Fruit fly (Drosophila melanogaster): Measurements from ENCODE around the gene SdhD.

SdhD gene

DNA sequence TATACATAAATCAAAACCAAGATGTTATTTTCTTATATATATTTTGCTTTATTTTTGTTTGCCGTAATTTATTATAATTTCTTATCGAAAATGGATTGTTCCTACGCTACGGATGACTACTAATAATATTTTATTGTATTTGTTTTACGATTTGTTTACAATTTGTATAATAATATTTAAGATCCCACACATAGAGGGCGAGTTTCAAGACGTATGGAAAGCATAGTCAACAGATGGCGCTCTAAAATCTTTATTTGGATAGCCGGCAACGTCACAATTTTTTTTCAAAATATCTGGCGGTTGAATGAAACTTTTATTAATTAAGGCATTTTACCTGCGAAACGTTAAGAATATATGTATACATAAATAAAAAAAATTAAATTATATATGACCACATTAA is 38.5 kb downstream of the SdhD start (continued):
- TF ChIP-seq unpg (GFP tag; optimal IDR thresholded peaks at IDR 0.05) (peak; percentile 23), kay (GFP tag; optimal IDR thresholded peaks at IDR 0.05) (peak; percentile 8), CG1529 (GFP tag; optimal IDR thresholded peaks at IDR 0.05) (no peak), CG17568 (GFP tag; optimal IDR thresholded peaks at IDR 0.05) (no peak), MBD-R2 (GFP tag; IDR thresholded peaks at IDR 0.05) (no peak), mam (GFP tag; optimal IDR thresholded peaks at IDR 0.05) (peak; percentile 19), repo (GFP tag; optimal IDR thresholded peaks at IDR 0.05) (no peak), CG4282 (GFP tag; optimal IDR thresholded peaks at IDR 0.05) (no peak), CG15601 (tag; optimal IDR thresholded peaks at IDR 0.05) (peak; percentile 52), HLH4C (GFP tag; IDR thresholded peaks at IDR 0.05; ENCODE audit: partially characterized antibody) (no peak), toy (GFP tag; IDR thresholded peaks at IDR 0.05) (no peak), emc (GFP tag; optimal IDR thresholded peaks at IDR 0.05) (no peak), B-H2 (GFP tag; optimal IDR thresholded peaks at IDR 0.05) (peak; percentile 72), crc (GFP tag; optimal IDR thresholded peaks at IDR 0.05) (no peak), HmgZ (tag; optimal IDR thresholded peaks at IDR 0.05) (peak; percentile 84), CTCF (GFP tag; optimal IDR thresholded peaks at IDR 0.05) (peak; percentile 98), CG4617 (GFP tag; optimal IDR thresholded peaks at IDR 0.05; ENCODE audit: borderline replicate concordance) (peak; percentile 7), Ets97D (GFP tag; optimal IDR thresholded peaks at IDR 0.05) (peak; percentile 2), CG17359 (tag; optimal IDR thresholded peaks at IDR 0.05) (peak; percentile 14), bigmax (GFP tag; optimal IDR thresholded peaks at IDR 0.05) (no peak), stwl (tag; optimal IDR thresholded peaks at IDR 0.05) (peak; percentile 77), CG15073 (GFP tag; optimal IDR thresholded peaks at IDR 0.05) (no peak), CG15514 (GFP tag; optimal IDR thresholded peaks at IDR 0.05) (peak; percentile 34), CG12219 (GFP tag; optimal IDR thresholded peaks at IDR 0.05) (no peak), Atf-2 (GFP tag; optimal IDR thresholded peaks at IDR 0.05) (no peak), GATAe (GFP tag; conservative IDR thresholded peaks at IDR 0.05) (no peak), CG13424 (tag; optimal IDR thresholded peaks at IDR 0.05) (peak; percentile 33), CG12769 (tag; optimal IDR thresholded peaks at IDR 0.05) (peak; percentile 24), CG10267 (tag; optimal IDR thresholded peaks at IDR 0.05) (peak; percentile 42), dpn (GFP tag; optimal IDR thresholded peaks at IDR 0.05) (peak in 1 of 2 experiments; percentile 57), Deaf1 (tag; optimal IDR thresholded peaks at IDR 0.05) (peak; percentile 0), ind (GFP tag; optimal IDR thresholded peaks at IDR 0.05) (peak; percentile 21), CG15269 (tag; optimal IDR thresholded peaks at IDR 0.05) (peak; percentile 43), ranshi (GFP tag; IDR thresholded peaks at IDR 0.05) (no peak), da (GFP tag; optimal IDR thresholded peaks at IDR 0.05) (no peak), PHDP (tag; optimal IDR thresholded peaks at IDR 0.05) (peak; percentile 64), CG1024 (GFP tag; IDR thresholded peaks at IDR 0.05) (no peak; the same call in 1 of the 2 replicates), Eip74EF (GFP tag; optimal IDR thresholded peaks at IDR 0.05) (no peak), Fer3 (tag; optimal IDR thresholded peaks at IDR 0.05) (peak; percentile 27), Nf-YC (tag; optimal IDR thresholded peaks at IDR 0.05) (peak; percentile 54), CG11085 (GFP tag; IDR thresholded peaks at IDR 0.05) (0 out of 2 replicates have a peak, but pooled peaks have one; percentile 11), gfzf (GFP tag; optimal IDR thresholded peaks at IDR 0.05) (no peak), CG1603 (tag; optimal IDR thresholded peaks at IDR 0.05) (peak; percentile 47), hb (GFP tag; IDR thresholded peaks at IDR 0.05; ENCODE audit: partially characterized antibody) (no peak), Ptx1 (GFP tag; IDR thresholded peaks at IDR 0.05) (peak; percentile 46; the same call in 1 of the 2 replicates), gsb-n (tag; optimal IDR thresholded peaks at IDR 0.05) (peak; percentile 7), D (optimal IDR thresholded peaks at IDR 0.05) (no peak), D (GFP tag; optimal IDR thresholded peaks at IDR 0.05) (no peak), al (GFP tag; IDR thresholded peaks at IDR 0.05) (no peak), CG13775 (GFP tag; optimal IDR thresholded peaks at IDR 0.05) (peak; percentile 3), CG17829 (tag; optimal IDR thresholded peaks at IDR 0.05) (peak; percentile 63)

Data from whole organism, embryonic.